Fruit fly (Drosophila melanogaster) whole organism, adult: Measurements from ENCODE around the gene hth.

Experiments used
- CG11617 ChIP-seq: fragments of 200-800 bp; sonication (Bioruptor generic); optimal IDR thresholded peaks from 2 replicates; lab custom pipeline; 2017; ENCODE audit warnings: mild to moderate bottlenecking, missing biosample characterization, missing genetic modification reagents, missing genetic modification characterization
- CG12768 ChIP-seq: fragments of 200-800 bp; sonication (Bioruptor generic); optimal IDR thresholded peaks from 2 replicates; lab custom pipeline; 2017; ENCODE audit warnings: missing biosample characterization, missing genetic modification characterization, mild to moderate bottlenecking, moderate library complexity, missing genetic modification reagents
- CG14711 ChIP-seq: fragments of 200-800 bp; sonication (Bioruptor generic); optimal IDR thresholded peaks from 2 replicates; lab custom pipeline; 2018; ENCODE audit warnings: missing biosample characterization, mild to moderate bottlenecking, missing genetic modification characterization, moderate library complexity
- CG1620 ChIP-seq: fragments of 200-800 bp; sonication (Bioruptor generic); optimal IDR thresholded peaks from 2 replicates; lab custom pipeline; 2016; ENCODE audit warnings: missing biosample characterization, missing genetic modification characterization
- CG33017 ChIP-seq: fragments of 200-800 bp; sonication (Bioruptor generic); optimal IDR thresholded peaks from 2 replicates; lab custom pipeline; 2018; ENCODE audit warnings: missing biosample characterization, mild to moderate bottlenecking, missing genetic modification characterization, moderate library complexity
- CG5204 ChIP-seq: fragments of 200-800 bp; sonication (Bioruptor generic); optimal IDR thresholded peaks from 2 replicates; lab custom pipeline; 2016; ENCODE audit warnings: missing biosample characterization, missing genetic modification characterization
- CG7045 ChIP-seq: fragments of 200-800 bp; sonication (Bioruptor generic); optimal IDR thresholded peaks from 2 replicates; lab custom pipeline; 2017; ENCODE audit warnings: missing biosample characterization, mild to moderate bottlenecking, missing genetic modification characterization
- CG7101 ChIP-seq: fragments of 200-800 bp; sonication (Bioruptor generic); optimal IDR thresholded peaks from 2 replicates; lab custom pipeline; 2018; ENCODE audit warnings: missing biosample characterization, mild to moderate bottlenecking, missing genetic modification characterization, moderate library complexity
- Clk ChIP-seq: fragments of 200-800 bp; sonication (Bioruptor generic); optimal IDR thresholded peaks from 2 replicates; lab custom pipeline; 2017; ENCODE audit warnings: missing biosample characterization, missing genetic modification characterization
- Crg-1 ChIP-seq: fragments of 200-800 bp; sonication (Bioruptor generic); optimal IDR thresholded peaks from 2 replicates; lab custom pipeline; 2016; ENCODE audit warnings: missing biosample characterization, missing genetic modification characterization
- Hr96 ChIP-seq: fragments of 200-800 bp; sonication (Bioruptor generic); optimal IDR thresholded peaks from 2 replicates; lab custom pipeline; 2016; ENCODE audit warnings: missing biosample characterization, missing genetic modification characterization
- Mnt ChIP-seq: fragments of 200-800 bp; sonication (Bioruptor generic); optimal IDR thresholded peaks from 2 replicates; lab custom pipeline; 2016; ENCODE audit warnings: missing biosample characterization, mild to moderate bottlenecking, missing genetic modification characterization
- bab1 ChIP-seq: fragments of 200-800 bp; sonication (Bioruptor generic); optimal IDR thresholded peaks from 3 replicates; lab custom pipeline; 2019; ENCODE audit warnings: missing biosample characterization, mild to moderate bottlenecking, missing genetic modification characterization, moderate library complexity
- cic ChIP-seq: fragments of 200-800 bp; sonication (Bioruptor generic); optimal IDR thresholded peaks from 2 replicates; lab custom pipeline; 2017; ENCODE audit warnings: missing biosample characterization, mild to moderate bottlenecking, missing genetic modification characterization, moderate library complexity
- cnc ChIP-seq, 2 experiments: fragments of >200 bp; optimal IDR thresholded peaks; 2 replicates each; lab custom pipeline; 2017
- kay ChIP-seq: fragments of 200-800 bp; sonication (Bioruptor generic); peaks from one replicate; lab custom pipeline; 2016; ENCODE audit warnings: missing biosample characterization, missing genetic modification characterization, borderline replicate concordance
- ovo ChIP-seq: fragments of 200-800 bp; sonication (Bioruptor generic); optimal IDR thresholded peaks from 2 replicates; lab custom pipeline; 2016; ENCODE audit warnings: missing biosample characterization, missing genetic modification characterization
- pad ChIP-seq: fragments of 200-800 bp; sonication (Bioruptor generic); optimal IDR thresholded peaks from 3 replicates; lab custom pipeline; 2017; ENCODE audit warnings: missing biosample characterization, missing genetic modification characterization, mild to moderate bottlenecking, moderate library complexity, missing genetic modification reagents
- tj ChIP-seq: fragments of 200-800 bp; sonication (Bioruptor generic); optimal IDR thresholded peaks from 3 replicates; lab custom pipeline; 2017; ENCODE audit warnings: missing biosample characterization, mild to moderate bottlenecking, missing genetic modification characterization, moderate library complexity
- toe ChIP-seq: fragments of 200-800 bp; sonication (Bioruptor generic); optimal IDR thresholded peaks from 2 replicates; lab custom pipeline; 2016; ENCODE audit warnings: missing biosample characterization, missing genetic modification characterization

Gene hth

DNA sequence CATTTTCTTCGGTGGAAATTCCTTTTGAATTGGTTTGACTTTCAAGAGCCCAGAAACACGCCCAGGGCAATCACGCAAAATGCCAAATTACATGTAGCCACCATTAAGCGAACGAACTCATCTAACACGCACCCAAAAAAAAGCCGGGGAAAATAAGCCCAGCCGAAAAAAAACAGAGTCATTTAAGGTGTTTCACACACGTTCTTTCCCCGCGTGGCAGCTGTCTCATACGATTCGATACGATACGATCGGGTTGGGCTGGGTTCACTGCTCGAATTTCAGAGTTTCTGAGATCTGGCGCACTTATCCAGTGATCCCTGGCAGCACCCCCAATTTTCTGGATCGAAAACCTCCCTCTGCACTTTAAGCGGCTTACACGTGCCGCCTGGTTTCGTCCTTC is 59.0 kb downstream of the hth start:
- no peak for TF ChIP-seq CG33017 (tag; lab: Kevin White, UChicago)
- no peak for TF ChIP-seq Crg-1 (GFP tag; lab: Kevin White, UChicago)
- no peak for TF ChIP-seq pad
- TF ChIP-seq cnc (optimal IDR thresholded peaks at IDR 0.05; lab: Kevin White, UChicago), result no peak
- TF ChIP-seq cic (GFP tag; lab: Kevin White, UChicago), result no peak

DNA sequence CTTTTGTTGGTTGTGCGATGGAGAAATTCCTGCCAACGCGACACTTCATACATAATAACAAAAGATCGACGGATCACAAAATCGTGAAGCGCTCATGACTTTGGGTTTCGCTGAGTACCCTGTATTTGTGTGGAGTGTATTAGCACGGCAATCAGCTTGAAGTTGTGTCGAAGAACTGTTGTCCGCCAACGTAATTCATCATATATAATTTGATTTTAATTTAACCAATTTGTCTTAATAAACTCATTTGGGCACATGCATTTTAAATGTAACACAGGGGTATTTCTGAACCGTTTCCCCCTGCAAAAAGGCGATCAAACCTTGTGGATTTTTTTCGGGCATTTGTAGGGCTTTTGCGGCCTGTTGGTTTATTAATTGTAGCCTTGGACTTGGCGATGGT is 59.8 kb downstream of the hth start:
- TF ChIP-seq cic (GFP tag; lab: Kevin White, UChicago), result no peak
- TF ChIP-seq kay (GFP tag; lab: Kevin White, UChicago), result no peak
- TF ChIP-seq toe (GFP tag; lab: Kevin White, UChicago), result no peak
- no peak for TF ChIP-seq CG5204 (GFP tag; lab: Kevin White, UChicago)
- no peak for TF ChIP-seq CG1620 (GFP tag; lab: Kevin White, UChicago)
- no peak for TF ChIP-seq cnc (optimal IDR thresholded peaks at IDR 0.05; lab: Kevin White, UChicago)
- no peak for TF ChIP-seq tj (GFP tag; lab: Kevin White, UChicago)
- TF ChIP-seq Clk (GFP tag; lab: Kevin White, UChicago), result no peak
- no peak for TF ChIP-seq CG33017 (tag; lab: Kevin White, UChicago)
- no peak for TF ChIP-seq CG7045 (GFP tag; lab: Kevin White, UChicago)
- no peak for TF ChIP-seq pad
- TF ChIP-seq Crg-1 (GFP tag; lab: Kevin White, UChicago), result no peak
- no peak for TF ChIP-seq CG12768 (GFP tag; lab: Kevin White, UChicago)
- no peak for TF ChIP-seq CG7101 (tag; lab: Kevin White, UChicago)
- TF ChIP-seq ovo (GFP tag; lab: Kevin White, UChicago), result no peak
- no peak for TF ChIP-seq CG11617
- no peak for TF ChIP-seq bab1 (GFP tag; lab: Kevin White, UChicago)
- TF ChIP-seq Mnt (GFP tag; lab: Kevin White, UChicago), result no peak
- no peak for TF ChIP-seq CG14711

DNA sequence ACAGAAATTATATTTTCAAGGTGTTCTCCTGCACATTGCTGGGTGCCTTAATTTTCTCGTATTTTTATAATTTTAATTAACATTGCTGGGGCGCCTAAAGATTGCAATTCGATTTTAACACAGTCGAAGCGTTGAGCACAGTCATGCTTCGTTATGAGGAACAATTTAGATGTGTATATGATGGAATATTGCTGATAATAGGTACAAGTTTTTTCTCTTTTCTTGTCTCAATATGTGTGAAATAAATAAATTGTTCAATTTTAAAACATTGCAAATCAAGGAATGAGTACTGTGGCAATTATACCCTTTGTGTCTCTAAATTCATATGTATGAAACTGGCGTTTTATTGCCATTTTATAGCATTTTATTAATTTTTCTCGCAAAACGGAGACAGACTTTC is 64.8 kb downstream of the hth start:
- no peak for TF ChIP-seq tj (GFP tag; lab: Kevin White, UChicago)
- no peak for TF ChIP-seq Crg-1 (GFP tag; lab: Kevin White, UChicago)
- TF ChIP-seq CG7101 (tag; lab: Kevin White, UChicago), result no peak
- TF ChIP-seq pad, result no peak
- TF ChIP-seq Hr96 (GFP tag; lab: Kevin White, UChicago), result no peak
- TF ChIP-seq ovo (GFP tag; lab: Kevin White, UChicago), result no peak
- no peak for TF ChIP-seq CG5204 (GFP tag; lab: Kevin White, UChicago)
- no peak for TF ChIP-seq CG1620 (GFP tag; lab: Kevin White, UChicago)
- TF ChIP-seq toe (GFP tag; lab: Kevin White, UChicago), result no peak
- TF ChIP-seq cnc (optimal IDR thresholded peaks at IDR 0.05; lab: Kevin White, UChicago), result no peak
- no peak for TF ChIP-seq bab1 (GFP tag; lab: Kevin White, UChicago)
- no peak for TF ChIP-seq CG7045 (GFP tag; lab: Kevin White, UChicago)
- TF ChIP-seq Mnt (GFP tag; lab: Kevin White, UChicago), result no peak

DNA sequence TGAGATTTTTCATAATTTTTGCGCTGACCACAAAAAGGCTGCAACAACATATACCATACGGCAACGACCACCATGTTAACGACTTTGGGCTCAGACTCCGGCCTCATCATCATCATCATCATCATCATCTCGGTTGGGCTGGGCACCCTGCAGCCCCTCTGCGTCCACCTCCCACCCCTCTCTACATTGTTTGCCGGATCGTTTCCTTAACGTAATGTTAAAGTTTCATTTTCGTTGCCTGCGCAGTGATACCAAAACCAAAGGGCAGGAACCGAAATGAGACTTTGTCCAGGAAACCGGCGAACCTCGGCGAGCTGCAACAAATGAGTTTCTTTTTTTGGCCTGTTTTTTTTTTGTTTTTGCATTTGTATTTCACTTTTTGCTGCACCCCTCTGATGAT is 65.7 kb downstream of the hth start:
- TF ChIP-seq tj (GFP tag; lab: Kevin White, UChicago) (no peak), CG14711 (no peak), Hr96 (GFP tag; lab: Kevin White, UChicago) (no peak), CG5204 (GFP tag; lab: Kevin White, UChicago) (no peak)

DNA sequence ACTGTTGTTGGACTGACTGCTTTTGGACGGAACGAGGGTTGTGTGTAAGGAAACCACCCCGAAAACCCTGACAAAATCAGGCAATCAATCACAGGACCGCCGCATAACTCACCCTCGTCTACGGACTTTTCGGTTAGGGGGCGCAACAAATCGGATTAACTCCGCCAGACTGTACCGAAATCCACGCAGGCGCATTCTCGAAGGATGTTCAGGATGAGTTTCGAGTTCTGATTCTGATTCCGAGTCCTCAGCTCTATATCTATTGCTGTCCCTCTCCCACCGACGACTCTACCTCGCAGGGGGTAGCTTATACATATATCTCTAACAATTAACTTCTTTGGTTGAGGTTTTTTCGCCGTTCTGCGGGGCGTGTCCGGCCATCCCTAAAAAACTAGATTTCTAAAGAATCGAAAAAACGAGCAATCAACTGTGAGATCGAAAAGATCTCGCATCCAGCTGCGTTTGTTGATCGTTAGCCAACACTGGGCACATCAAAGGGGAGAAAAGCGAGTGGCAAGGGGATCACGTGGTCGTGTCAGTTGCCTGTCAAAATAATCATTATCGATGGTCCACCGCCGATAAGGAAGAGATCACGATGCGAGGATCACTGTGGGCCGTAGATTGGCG is 68.0 kb downstream of the hth start:
- no peak for TF ChIP-seq CG1620 (GFP tag; lab: Kevin White, UChicago)

DNA sequence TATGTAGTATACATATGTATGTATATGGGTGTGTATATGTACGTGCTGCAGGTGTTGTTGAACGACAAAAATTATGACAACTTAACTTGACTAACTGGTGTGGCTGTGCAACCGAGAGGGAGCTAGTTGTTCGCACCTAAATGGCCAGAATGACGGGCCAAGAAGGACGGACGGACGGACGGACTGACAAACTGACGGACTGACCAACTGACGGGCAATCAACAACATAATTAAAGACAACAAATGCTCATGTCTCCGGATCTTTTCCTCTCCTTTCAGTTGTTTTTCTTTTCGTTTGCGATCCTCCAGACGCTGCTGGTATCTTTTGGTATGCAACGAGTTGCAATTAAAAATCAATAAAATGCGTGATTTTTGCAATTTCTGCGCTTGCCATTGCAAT is 68.7 kb downstream of the hth start:
- TF ChIP-seq kay (GFP tag; lab: Kevin White, UChicago) (peak; percentile 40), tj (GFP tag; lab: Kevin White, UChicago) (no peak), cnc (optimal IDR thresholded peaks at IDR 0.05; lab: Kevin White, UChicago) (no peak), Mnt (GFP tag; lab: Kevin White, UChicago) (no peak), CG11617 (no peak), CG7101 (tag; lab: Kevin White, UChicago) (no peak), CG1620 (GFP tag; lab: Kevin White, UChicago) (no peak), cic (GFP tag; lab: Kevin White, UChicago) (no peak), pad (no peak)

DNA sequence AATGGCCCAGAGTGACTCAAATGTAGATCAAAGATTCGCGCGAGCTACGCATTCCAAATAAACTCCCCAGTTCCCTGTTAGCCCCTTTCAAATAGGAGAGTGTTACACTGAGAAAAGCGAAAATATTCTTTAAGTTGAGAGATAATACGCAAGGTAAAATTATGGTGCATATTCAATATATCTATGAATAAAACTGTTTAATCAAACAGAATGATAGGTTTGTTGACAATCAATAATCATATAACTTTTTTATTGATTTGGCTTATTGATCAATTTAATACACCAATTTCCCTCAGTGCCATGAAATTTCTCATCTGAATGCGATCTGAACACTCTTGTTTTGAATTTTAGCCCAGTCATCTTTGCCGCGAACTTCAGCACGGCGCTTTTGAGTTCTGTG is 70.8 kb downstream of the hth start:
- TF ChIP-seq CG33017 (tag; lab: Kevin White, UChicago) (no peak), bab1 (GFP tag; lab: Kevin White, UChicago) (no peak), Mnt (GFP tag; lab: Kevin White, UChicago) (no peak), CG7045 (GFP tag; lab: Kevin White, UChicago) (no peak), cnc (optimal IDR thresholded peaks at IDR 0.05; lab: Kevin White, UChicago) (no peak), CG12768 (GFP tag; lab: Kevin White, UChicago) (no peak), ovo (GFP tag; lab: Kevin White, UChicago) (no peak), CG14711 (no peak), pad (no peak), Crg-1 (GFP tag; lab: Kevin White, UChicago) (no peak), CG11617 (no peak), Clk (GFP tag; lab: Kevin White, UChicago) (no peak), CG1620 (GFP tag; lab: Kevin White, UChicago) (no peak), CG7101 (tag; lab: Kevin White, UChicago) (no peak), toe (GFP tag; lab: Kevin White, UChicago) (no peak), Hr96 (GFP tag; lab: Kevin White, UChicago) (no peak)
